Worm (Caenorhabditis elegans) whole organism, young adult: ENCODE measurements around the gene C15H11.1.

Experiments
- B0035.1 ChIP-seq: sonication (generic microtip); optimal IDR thresholded peaks from 2 replicates; lab custom pipeline; 2016; ENCODE audit warnings: missing genetic modification characterization, mild to moderate bottlenecking, missing compliant biosample characterization, missing genotype, missing genetic modification reagents
- C17E4.6 ChIP-seq: fragments of 200-800 bp; sonication (Bioruptor generic); IDR thresholded peaks from 2 replicates; pipeline ENCODE4 v1.3.6; 2022; ENCODE audit warnings: missing genetic modification reagents, missing genetic modification characterization, missing compliant biosample characterization
- Y79H2A.3 ChIP-seq: fragments of 200-800 bp; sonication (Bioruptor generic); conservative IDR thresholded peaks from 2 replicates; pipeline ENCODE4 v1.3.6; 2022; ENCODE audit warnings: missing genetic modification reagents, missing genetic modification characterization, missing compliant biosample characterization
- Y95B8A.8 ChIP-seq: fragments of 200-800 bp; sonication (Bioruptor generic); IDR thresholded peaks from 2 replicates; pipeline ENCODE4 v1.3.6; 2022; ENCODE audit warnings: missing genetic modification reagents, missing genetic modification characterization, missing compliant biosample characterization
- cebp-2 ChIP-seq: fragments of 200-800 bp; sonication (Bioruptor generic); IDR thresholded peaks from 2 replicates; pipeline ENCODE4 v1.3.6; 2022; ENCODE audit warnings: missing genetic modification characterization, missing compliant biosample characterization
- hrde-1 ChIP-seq: sonication (generic microtip); optimal IDR thresholded peaks from 2 replicates; lab custom pipeline; 2016; ENCODE audit warnings: missing genetic modification characterization, mild to moderate bottlenecking, missing compliant biosample characterization, moderate library complexity, missing genotype, missing genetic modification reagents, borderline replicate concordance
- let-526 ChIP-seq: fragments of 200-800 bp; sonication (Bioruptor generic); IDR thresholded peaks from 2 replicates; pipeline ENCODE4 v1.3.6; 2022; ENCODE audit warnings: missing genetic modification reagents, missing genetic modification characterization, missing compliant biosample characterization
- nfya-1 ChIP-seq: sonication (generic microtip); optimal IDR thresholded peaks from 2 replicates; lab custom pipeline; 2017; ENCODE audit warnings: antibody characterized with exemption, missing compliant biosample characterization, missing genetic modification characterization, borderline replicate concordance; ENCODE audit not compliant: insufficient read depth
- pha-4 ChIP-seq: fragments of 150-350 bp; sonication (generic microtip); optimal IDR thresholded peaks from 2 replicates; lab custom pipeline; 2014; ENCODE audit warnings: missing biosample characterization, missing genetic modification reagents, missing genetic modification characterization

- no peak for TF ChIP-seq nfya-1
- no peak for TF ChIP-seq cebp-2 (GFP tag; lab: Robert Waterston, UW)
- TF ChIP-seq B0035.1, result no peak
- no peak for TF ChIP-seq let-526 (GFP tag; lab: Robert Waterston, UW)
- no peak for TF ChIP-seq hrde-1 (tag; lab: Kevin White, UChicago)
- TF ChIP-seq C17E4.6 (GFP tag; lab: Robert Waterston, UW), result no peak
- no peak for TF ChIP-seq Y95B8A.8 (GFP tag; lab: Robert Waterston, UW)
- no peak for TF ChIP-seq Y79H2A.3 (GFP tag; lab: Robert Waterston, UW)
- TF ChIP-seq pha-4 (tag; lab: Kevin White, UChicago), result no peak
Observed at ce11 chrV:14364586-14365248, 28.9 kb upstream of the C15H11.1 start.
